Fruit fly (Drosophila melanogaster) whole organism, embryonic: ENCODE results near the gene CG12321.
A peak's percentile ranks its signal among the peaks of the same experiment; 100 is the strongest.

Experiments
- B-H2 ChIP-seq: fragments of 200-800 bp; sonication (Bioruptor generic); optimal IDR thresholded peaks from 2 replicates; lab custom pipeline; 2018; ENCODE audit warnings: missing biosample characterization, mild to moderate bottlenecking, missing genetic modification characterization
- BEAF-32 ChIP-seq: fragments of 200-800 bp; sonication (Bioruptor generic); optimal IDR thresholded peaks from 3 replicates; lab custom pipeline; 2017; ENCODE audit warnings: missing biosample characterization, missing genetic modification characterization, mild to moderate bottlenecking, moderate library complexity, missing genetic modification reagents
- Bgb ChIP-seq: fragments of 200-800 bp; sonication (Bioruptor generic); IDR thresholded peaks from 2 replicates; pipeline ENCODE4 v1.3.6; 2022; ENCODE audit warnings: missing biosample characterization, missing genetic modification characterization; ENCODE audit not compliant: partially characterized antibody
- Blimp-1 ChIP-seq: fragments of 200-800 bp; sonication (Bioruptor generic); optimal IDR thresholded peaks from 3 replicates; lab custom pipeline; 2018; ENCODE audit warnings: missing biosample characterization, missing genetic modification characterization, mild to moderate bottlenecking, moderate library complexity, missing genetic modification reagents
- CG12236 ChIP-seq: fragments of 200-800 bp; sonication (Bioruptor generic); optimal IDR thresholded peaks from 2 replicates; lab custom pipeline; 2016; ENCODE audit warnings: missing biosample characterization, missing genetic modification characterization
- CG12659 ChIP-seq: fragments of 200-800 bp; sonication (Bioruptor generic); optimal IDR thresholded peaks from 3 replicates; lab custom pipeline; 2017; ENCODE audit warnings: mild to moderate bottlenecking, missing biosample characterization, missing genetic modification reagents, missing genetic modification characterization
- CG15073 ChIP-seq: fragments of 200-800 bp; sonication (Bioruptor generic); optimal IDR thresholded peaks from 2 replicates; lab custom pipeline; 2016; ENCODE audit warnings: missing biosample characterization, missing genetic modification characterization
- CG15514 ChIP-seq: fragments of 200-800 bp; sonication (Bioruptor generic); optimal IDR thresholded peaks from 3 replicates; lab custom pipeline; 2017; ENCODE audit warnings: missing biosample characterization, missing genetic modification characterization, mild to moderate bottlenecking, moderate library complexity, missing genetic modification reagents
- CG1647 ChIP-seq: fragments of 200-800 bp; sonication (Bioruptor generic); optimal IDR thresholded peaks from 3 replicates; lab custom pipeline; 2016; ENCODE audit warnings: missing biosample characterization, missing genetic modification characterization
- CG17361 ChIP-seq: fragments of 200-800 bp; sonication (Bioruptor generic); IDR thresholded peaks from 3 replicates; pipeline ENCODE4 v1.3.6; 2022; ENCODE audit warnings: missing biosample characterization, missing genetic modification characterization
- CG18599 ChIP-seq: fragments of 200-800 bp; sonication (Bioruptor generic); optimal IDR thresholded peaks from 3 replicates; lab custom pipeline; 2017; ENCODE audit warnings: missing biosample characterization, missing genetic modification characterization, mild to moderate bottlenecking, moderate library complexity, missing genetic modification reagents
- CG32532 ChIP-seq: fragments of 200-800 bp; sonication (Bioruptor generic); IDR thresholded peaks from 2 replicates; pipeline ENCODE4 v1.3.6; 2022; ENCODE audit warnings: missing biosample characterization, missing genetic modification characterization
- CG4328 ChIP-seq: fragments of 200-800 bp; sonication (Bioruptor generic); optimal IDR thresholded peaks from 3 replicates; lab custom pipeline; 2017; ENCODE audit warnings: missing biosample characterization, missing genetic modification reagents, missing genetic modification characterization
- CG6689 ChIP-seq: fragments of 200-800 bp; sonication (Bioruptor generic); IDR thresholded peaks from 2 replicates; pipeline ENCODE4 v1.3.6; 2022; ENCODE audit warnings: missing biosample characterization, missing genetic modification characterization
- CG7271 ChIP-seq: fragments of 200-800 bp; sonication (Bioruptor generic); optimal IDR thresholded peaks from 2 replicates; lab custom pipeline; 2018; ENCODE audit warnings: missing biosample characterization, mild to moderate bottlenecking, missing genetic modification characterization, moderate library complexity
- CG8290 ChIP-seq, 3 experiments: fragments of 200-800 bp; sonication (Bioruptor generic); optimal IDR thresholded peaks; 2 replicates each; lab custom pipeline; 2016 to 2019; ENCODE audit warnings: missing biosample characterization in 3 of 3, missing genetic modification characterization in 3 of 3, mild to moderate bottlenecking in 2 of 3, moderate library complexity in 1 of 3
- CG8388 ChIP-seq: fragments of 200-800 bp; sonication (Bioruptor generic); optimal IDR thresholded peaks from 2 replicates; lab custom pipeline; 2019; ENCODE audit warnings: missing biosample characterization, mild to moderate bottlenecking, missing genetic modification characterization, moderate library complexity
- CG8478 ChIP-seq: fragments of >200 bp; optimal IDR thresholded peaks from 2 replicates; lab custom pipeline; 2018
- CTCF ChIP-seq: fragments of 200-800 bp; sonication (Bioruptor generic); optimal IDR thresholded peaks from 2 replicates; lab custom pipeline; 2017; ENCODE audit warnings: missing biosample characterization, mild to moderate bottlenecking, missing genetic modification characterization, moderate library complexity
- D ChIP-seq, 2 experiments: fragments of 200-800 bp in 1 of 2; fragments of >200 bp in 1 of 2; sonication (Bioruptor generic) in 1 of 2; optimal IDR thresholded peaks; 2 replicates in 1 of 2; 3 replicates in 1 of 2; lab custom pipeline; 2017; ENCODE audit warnings: mild to moderate bottlenecking in 1 of 2, missing biosample characterization in 1 of 2, missing genetic modification characterization in 1 of 2, missing genetic modification reagents in 1 of 2
- D19A ChIP-seq: fragments of 200-800 bp; optimal IDR thresholded peaks from 3 replicates; lab custom pipeline; 2019; ENCODE audit warnings: missing biosample characterization, mild to moderate bottlenecking, missing genetic modification characterization, moderate library complexity
- Ets65A ChIP-seq: fragments of 200-800 bp; sonication (Bioruptor generic); peaks from one replicate; lab custom pipeline; 2016; ENCODE audit warnings: missing biosample characterization, missing genetic modification characterization
- Fer3 ChIP-seq: fragments of 200-800 bp; sonication (Bioruptor generic); optimal IDR thresholded peaks from 2 replicates; lab custom pipeline; 2018; ENCODE audit warnings: missing biosample characterization, mild to moderate bottlenecking, missing genetic modification characterization, moderate library complexity
- GATAe ChIP-seq: fragments of 200-800 bp; sonication (Bioruptor generic); conservative IDR thresholded peaks from 2 replicates; pipeline ENCODE4 v1.3.6; 2022; ENCODE audit warnings: missing biosample characterization, missing genetic modification characterization
- Gsc ChIP-seq: fragments of 200-800 bp; sonication (Bioruptor generic); IDR thresholded peaks from 2 replicates; pipeline ENCODE4 v1.3.6; 2022; ENCODE audit warnings: missing biosample characterization, missing genetic modification characterization
- H2.0 ChIP-seq: fragments of 200-800 bp; sonication (Bioruptor generic); IDR thresholded peaks from 2 replicates; pipeline ENCODE4 v1.3.6; 2022; ENCODE audit warnings: missing biosample characterization, missing genetic modification characterization
- HLH3B ChIP-seq: fragments of 200-800 bp; sonication (Bioruptor generic); IDR thresholded peaks from 2 replicates; pipeline ENCODE4 v1.3.6; 2022; ENCODE audit warnings: missing biosample characterization, missing genetic modification characterization
- HLH54F ChIP-seq: fragments of 200-800 bp; sonication (Bioruptor generic); optimal IDR thresholded peaks from 3 replicates; lab custom pipeline; 2016; ENCODE audit warnings: missing biosample characterization, missing genetic modification characterization
- Hr51 ChIP-seq, 2 experiments: fragments of 200-800 bp; sonication (Bioruptor generic); optimal IDR thresholded peaks; 2 replicates in 1 of 2; 3 replicates in 1 of 2; lab custom pipeline; 2016 to 2018; ENCODE audit warnings: missing biosample characterization in 2 of 2, missing genetic modification characterization in 2 of 2, mild to moderate bottlenecking in 1 of 2, moderate library complexity in 1 of 2
- Mad ChIP-seq: fragments of 200-800 bp; sonication (Bioruptor generic); optimal IDR thresholded peaks from 2 replicates; lab custom pipeline; 2016; ENCODE audit warnings: missing biosample characterization, missing genetic modification characterization
- Oaz ChIP-seq: fragments of 200-800 bp; sonication (Bioruptor generic); IDR thresholded peaks from 2 replicates; pipeline ENCODE4 v1.3.6; 2022; ENCODE audit warnings: missing biosample characterization, missing genetic modification characterization
- Optix ChIP-seq: fragments of 200-800 bp; sonication (Bioruptor generic); IDR thresholded peaks from 3 replicates; pipeline ENCODE4 v1.3.6; 2022; ENCODE audit warnings: missing biosample characterization, missing genetic modification characterization
- Ptx1 ChIP-seq: fragments of 200-800 bp; sonication (Bioruptor generic); IDR thresholded peaks from 2 replicates; pipeline ENCODE4 v1.3.6; 2022; ENCODE audit warnings: missing biosample characterization, missing genetic modification characterization
- Sry-β ChIP-seq: fragments of 200-800 bp; sonication (Bioruptor generic); optimal IDR thresholded peaks from 2 replicates; lab custom pipeline; 2018; ENCODE audit warnings: missing biosample characterization, mild to moderate bottlenecking, missing genetic modification characterization, moderate library complexity
- Vsx1 ChIP-seq: fragments of 200-800 bp; sonication (Bioruptor generic); optimal IDR thresholded peaks from 2 replicates; lab custom pipeline; 2017; ENCODE audit warnings: missing biosample characterization, mild to moderate bottlenecking, missing genetic modification characterization, missing genetic modification reagents
- bowl ChIP-seq: fragments of 200-800 bp; sonication (Bioruptor generic); IDR thresholded peaks from 2 replicates; pipeline ENCODE4 v1.3.6; 2022; ENCODE audit warnings: missing biosample characterization, missing genetic modification characterization
- ewg ChIP-seq: fragments of 200-800 bp; sonication (Bioruptor generic); optimal IDR thresholded peaks from 3 replicates; lab custom pipeline; 2017; ENCODE audit warnings: mild to moderate bottlenecking, missing biosample characterization, missing genetic modification reagents, missing genetic modification characterization
- exex ChIP-seq: fragments of 200-800 bp; sonication (Bioruptor generic); optimal IDR thresholded peaks from 4 replicates; lab custom pipeline; 2018; ENCODE audit warnings: missing biosample characterization, mild to moderate bottlenecking, missing genetic modification characterization, moderate library complexity
- gt ChIP-seq: fragments of 200-800 bp; sonication (Bioruptor generic); IDR thresholded peaks from 2 replicates; pipeline ENCODE4 v1.3.6; 2022; ENCODE audit warnings: missing biosample characterization, missing genetic modification characterization
- jigr1 ChIP-seq: fragments of 200-800 bp; sonication (Bioruptor generic); IDR thresholded peaks from 3 replicates; pipeline ENCODE4 v1.3.6; 2022; ENCODE audit warnings: missing biosample characterization, missing genetic modification characterization
- klu ChIP-seq: fragments of 200-800 bp; sonication (Bioruptor generic); IDR thresholded peaks from 2 replicates; pipeline ENCODE4 v1.3.6; 2022; ENCODE audit warnings: missing biosample characterization, missing genetic modification characterization
- lab ChIP-seq: fragments of 200-800 bp; sonication (Bioruptor generic); optimal IDR thresholded peaks from 3 replicates; lab custom pipeline; 2017; ENCODE audit warnings: missing biosample characterization, missing genetic modification characterization, mild to moderate bottlenecking, moderate library complexity, missing genetic modification reagents
- lmd ChIP-seq: fragments of 200-800 bp; sonication (Bioruptor generic); IDR thresholded peaks from 2 replicates; pipeline ENCODE4 v1.3.6; 2022; ENCODE audit warnings: missing biosample characterization, missing genetic modification characterization
- mam ChIP-seq: fragments of 200-800 bp; sonication (Bioruptor generic); optimal IDR thresholded peaks from 3 replicates; lab custom pipeline; 2016; ENCODE audit warnings: missing biosample characterization, missing genetic modification characterization
- org-1 ChIP-seq: fragments of 200-800 bp; sonication (Bioruptor generic); optimal IDR thresholded peaks from 2 replicates; lab custom pipeline; 2017; ENCODE audit warnings: missing biosample characterization, missing genetic modification characterization
- pros ChIP-seq: fragments of 200-800 bp; sonication (Bioruptor generic); optimal IDR thresholded peaks from 3 replicates; lab custom pipeline; 2019; ENCODE audit warnings: missing biosample characterization, mild to moderate bottlenecking, missing genetic modification characterization, moderate library complexity
- sd ChIP-seq: fragments of 200-800 bp; sonication (Bioruptor generic); optimal IDR thresholded peaks from 3 replicates; lab custom pipeline; 2018; ENCODE audit warnings: missing biosample characterization, mild to moderate bottlenecking, missing genetic modification characterization, moderate library complexity
- sqz ChIP-seq: fragments of 200-800 bp; sonication (Bioruptor generic); optimal IDR thresholded peaks from 3 replicates; lab custom pipeline; 2018; ENCODE audit warnings: missing biosample characterization, mild to moderate bottlenecking, missing genetic modification characterization
- toy ChIP-seq: fragments of 200-800 bp; sonication (Bioruptor generic); IDR thresholded peaks from 2 replicates; pipeline ENCODE4 v1.3.6; 2022; ENCODE audit warnings: missing biosample characterization, missing genetic modification characterization
- wek ChIP-seq: fragments of 200-800 bp; sonication (Bioruptor generic); optimal IDR thresholded peaks from 3 replicates; lab custom pipeline; 2018; ENCODE audit warnings: missing biosample characterization, mild to moderate bottlenecking, missing genetic modification characterization, moderate library complexity

Gene CG12321

DNA sequence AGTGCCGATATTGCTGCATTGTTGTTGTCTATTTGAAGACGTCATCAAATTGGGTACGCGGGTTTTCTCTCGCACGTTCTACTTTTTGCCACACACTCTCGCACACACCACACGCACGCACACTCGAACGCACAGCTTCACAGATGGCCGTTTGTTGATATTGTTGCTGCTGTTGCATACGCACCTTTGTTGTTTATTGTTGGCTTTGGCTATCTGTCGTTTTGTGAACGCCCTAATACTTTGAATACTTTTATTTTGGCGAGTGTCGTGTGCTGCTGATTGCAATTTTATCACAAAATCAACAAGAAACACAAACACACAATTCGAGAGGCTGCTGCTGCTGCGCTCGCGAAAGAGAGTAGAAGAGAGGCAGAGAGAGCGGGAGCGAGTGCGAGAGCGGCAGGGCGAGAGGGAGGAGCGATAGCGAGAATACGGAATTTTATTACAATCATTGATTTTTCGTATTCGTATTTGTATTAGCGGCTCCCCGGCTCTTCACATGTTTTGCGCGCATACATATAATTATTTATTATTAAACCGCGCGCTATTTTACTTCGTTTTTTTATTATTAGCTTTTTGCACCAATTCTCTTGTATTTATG, 10.1 kb upstream of the CG12321 start (continued):
- TF ChIP-seq toy (no peak), H2.0 (GFP tag; lab: Robert Waterston, UW) (no peak), lab (peak; percentile 45), Ptx1 (GFP tag; lab: Robert Waterston, UW) (no peak), Oaz (GFP tag; lab: Robert Waterston, UW) (no peak), CG32532 (no peak), CG18599 (GFP tag; lab: Kevin White, UChicago) (peak; percentile 61), CG6689 (no peak), CG12659 (GFP tag; lab: Kevin White, UChicago) (no peak), HLH54F (GFP tag; lab: Kevin White, UChicago) (peak; percentile 32), CG12236 (GFP tag; lab: Kevin White, UChicago) (peak; percentile 22), ewg (GFP tag; lab: Kevin White, UChicago) (peak; percentile 50), Fer3 (tag; lab: Kevin White, UChicago) (peak; percentile 50), pros (GFP tag; lab: Kevin White, UChicago) (no peak), CG8290 (GFP tag; optimal IDR thresholded peaks at IDR 0.05; lab: Kevin White, UChicago) (no peak), CG8290 (tag; optimal IDR thresholded peaks at IDR 0.05; lab: Kevin White, UChicago) (peak; percentile 52 to 69), CG17361 (GFP tag; lab: Robert Waterston, UW) (no peak), Bgb (no peak), gt (no peak), CG15514 (GFP tag; lab: Kevin White, UChicago) (peak; percentile 25), exex (tag; lab: Kevin White, UChicago) (no peak), GATAe (no peak), CG7271 (tag; lab: Kevin White, UChicago) (no peak), jigr1 (GFP tag; lab: Robert Waterston, UW) (no peak), Hr51 (GFP tag; optimal IDR thresholded peaks at IDR 0.05; lab: Kevin White, UChicago) (peak in 1 of 2 experiments; percentile 1), BEAF-32 (GFP tag; lab: Kevin White, UChicago) (no peak), D (optimal IDR thresholded peaks at IDR 0.05; lab: Kevin White, UChicago) (peak; percentile 52), D (GFP tag; optimal IDR thresholded peaks at IDR 0.05; lab: Kevin White, UChicago) (peak; percentile 32), HLH3B (GFP tag; lab: Robert Waterston, UW) (no peak), mam (GFP tag; lab: Kevin White, UChicago) (no peak), Optix (GFP tag; lab: Robert Waterston, UW) (no peak), sqz (peak; percentile 58), CTCF (GFP tag; lab: Kevin White, UChicago) (no peak), bowl (GFP tag; lab: Robert Waterston, UW) (no peak), CG15073 (GFP tag; lab: Kevin White, UChicago) (no peak), org-1 (GFP tag; lab: Kevin White, UChicago) (peak; percentile 67), lmd (no peak), Mad (peak; percentile 23), CG1647 (GFP tag; lab: Kevin White, UChicago) (no peak), Gsc (GFP tag; lab: Robert Waterston, UW) (no peak), CG8388 (GFP tag; lab: Kevin White, UChicago) (no peak), CG8478 (lab: Kevin White, UChicago) (no peak), Vsx1 (peak; percentile 36), Blimp-1 (GFP tag; lab: Kevin White, UChicago) (peak; percentile 22), Ets65A (GFP tag; lab: Kevin White, UChicago) (no peak), klu (GFP tag; lab: Robert Waterston, UW) (no peak), wek (GFP tag; lab: Kevin White, UChicago) (peak; percentile 82), B-H2 (GFP tag; lab: Kevin White, UChicago) (peak; percentile 23), CG4328 (GFP tag; lab: Kevin White, UChicago) (peak; percentile 57), sd (tag; lab: Kevin White, UChicago) (peak; percentile 81), Sry-β (no peak), D19A (tag; lab: Kevin White, UChicago) (peak; percentile 20)
